Worm (Caenorhabditis elegans) whole organism, L4 larva: ENCODE data around the gene tag-244.
A peak's percentile ranks its signal among the peaks of the same experiment; 100 is the strongest.

ENCODE experiments used
- F10B5.3 ChIP-seq: sonication (generic microtip); optimal IDR thresholded peaks from 2 replicates; lab custom pipeline; 2016; ENCODE audit warnings: mild to moderate bottlenecking, missing genetic modification characterization, missing compliant biosample characterization
- F26F4.8 ChIP-seq: fragments of 200-800 bp; sonication (Bioruptor generic); conservative IDR thresholded peaks from 2 replicates; pipeline ENCODE4 v1.3.6; 2022; ENCODE audit warnings: missing genetic modification characterization, missing compliant biosample characterization
- R02D3.7 ChIP-seq: fragments of 150-350 bp; sonication (generic microtip); optimal IDR thresholded peaks from 3 replicates; lab custom pipeline; 2014; ENCODE audit warnings: missing biosample characterization, missing genetic modification characterization
- Y105C5A.15 ChIP-seq: fragments of 200-800 bp; sonication (Bioruptor generic); IDR thresholded peaks from 2 replicates; pipeline ENCODE4 v1.3.6; 2022; ENCODE audit warnings: missing genetic modification characterization, missing compliant biosample characterization
- Y75B8A.6 ChIP-seq: fragments of 200-800 bp; sonication (Bioruptor generic); IDR thresholded peaks from 2 replicates; pipeline ENCODE4 v1.3.6; 2022; ENCODE audit warnings: missing genetic modification reagents, missing genetic modification characterization, missing compliant biosample characterization
- ZK337.2 ChIP-seq: fragments of 200-800 bp; sonication (Bioruptor generic); IDR thresholded peaks from 2 replicates; pipeline ENCODE4 v1.3.6; 2022; ENCODE audit warnings: missing genetic modification reagents, missing genetic modification characterization, missing compliant biosample characterization
- ZK546.5 ChIP-seq, 2 experiments: sonication (generic microtip); optimal IDR thresholded peaks; 2 replicates each; lab custom pipeline; 2017; ENCODE audit warnings: missing biosample characterization in 2 of 2, missing genetic modification characterization in 2 of 2
- aha-1 ChIP-seq: fragments of 150-350 bp; peaks from one replicate; lab custom pipeline; 2014; ENCODE audit warnings: missing biosample characterization, missing genetic modification characterization
- ama-1 ChIP-seq: fragments of 150-350 bp; optimal IDR thresholded peaks from 2 replicates; lab custom pipeline; 2014; ENCODE audit warnings: inconsistent platforms, mixed read lengths
- arid-1 ChIP-seq: fragments of 200-800 bp; sonication (Bioruptor generic); conservative IDR thresholded peaks from 2 replicates; pipeline ENCODE4 v1.3.6; 2022; ENCODE audit warnings: missing genetic modification reagents, missing genetic modification characterization, missing compliant biosample characterization
- ceh-28 ChIP-seq: fragments of 150-350 bp; optimal IDR thresholded peaks from 2 replicates; lab custom pipeline; 2014; ENCODE audit warnings: missing biosample characterization, missing genetic modification reagents, missing genetic modification characterization
- ceh-32 ChIP-seq: sonication (generic microtip); optimal IDR thresholded peaks from 2 replicates; lab custom pipeline; 2016; ENCODE audit warnings: mild to moderate bottlenecking, missing genetic modification characterization, missing compliant biosample characterization; ENCODE audit not compliant: poor library complexity
- ceh-62 ChIP-seq: sonication (generic microtip); optimal IDR thresholded peaks from 2 replicates; lab custom pipeline; 2017; ENCODE audit warnings: missing biosample characterization, missing genetic modification characterization
- ceh-82 ChIP-seq: sonication (generic microtip); optimal IDR thresholded peaks from 2 replicates; lab custom pipeline; 2017; ENCODE audit warnings: missing biosample characterization, missing genetic modification characterization
- ces-1 ChIP-seq: fragments of 150-350 bp; sonication (generic microtip); optimal IDR thresholded peaks from 4 replicates; lab custom pipeline; 2014; ENCODE audit warnings: missing biosample characterization, missing genetic modification reagents, missing genetic modification characterization
- daf-16 ChIP-seq, 3 experiments: sonication (generic microtip); optimal IDR thresholded peaks; 2 replicates each; lab custom pipeline; 2016 to 2017; ENCODE audit warnings: missing genetic modification characterization in 3 of 3, missing genetic modification reagents in 3 of 3, mild to moderate bottlenecking in 2 of 3, missing compliant biosample characterization in 2 of 3, missing biosample characterization in 1 of 3, moderate library complexity in 1 of 3
- daf-19 ChIP-seq: fragments of 200-800 bp; sonication (Bioruptor generic); conservative IDR thresholded peaks from 2 replicates; pipeline ENCODE4 v1.3.6; 2022; ENCODE audit warnings: missing genetic modification characterization, missing compliant biosample characterization
- duxl-1 ChIP-seq: sonication (generic microtip); optimal IDR thresholded peaks from 2 replicates; lab custom pipeline; 2016; ENCODE audit warnings: mild to moderate bottlenecking, missing genetic modification characterization, moderate library complexity, missing compliant biosample characterization; ENCODE audit not compliant: poor library complexity
- fos-1 ChIP-seq: fragments of 150-350 bp; optimal IDR thresholded peaks from 2 replicates; lab custom pipeline; 2014; ENCODE audit warnings: missing biosample characterization, missing genetic modification characterization
- hif-1 ChIP-seq, 2 experiments: sonication (generic microtip); optimal IDR thresholded peaks; 2 replicates each; lab custom pipeline; 2016 to 2017; ENCODE audit warnings: missing compliant biosample characterization in 2 of 2, missing genetic modification characterization in 2 of 2, missing genetic modification reagents in 2 of 2, missing genotype in 2 of 2, mild to moderate bottlenecking in 1 of 2
- hlh-30 ChIP-seq: sonication (generic microtip); optimal IDR thresholded peaks from 2 replicates; lab custom pipeline; 2017; ENCODE audit warnings: antibody characterized with exemption, mild to moderate bottlenecking, missing genetic modification characterization, missing compliant biosample characterization; ENCODE audit not compliant: insufficient read depth
- jun-1 ChIP-seq: fragments of 150-350 bp; optimal IDR thresholded peaks from 2 replicates; lab custom pipeline; 2014; ENCODE audit warnings: missing biosample characterization, missing genetic modification reagents, missing genetic modification characterization
- lim-7 ChIP-seq: fragments of 200-800 bp; sonication (Bioruptor generic); IDR thresholded peaks from 2 replicates; pipeline ENCODE4 v1.3.6; 2022; ENCODE audit warnings: missing genetic modification characterization, missing compliant biosample characterization
- lin-15B ChIP-seq: fragments of 150-350 bp; sonication (generic microtip); optimal IDR thresholded peaks from 3 replicates; lab custom pipeline; 2014; ENCODE audit warnings: missing biosample characterization, missing genetic modification characterization
- lin-29 ChIP-seq: fragments of 200-800 bp; sonication (Bioruptor generic); IDR thresholded peaks from 2 replicates; pipeline ENCODE4 v1.3.6; 2022; ENCODE audit warnings: missing genetic modification reagents, missing genetic modification characterization, missing compliant biosample characterization
- lsy-2 ChIP-seq, 2 experiments: fragments of 150-350 bp in 1 of 2; sonication (generic microtip) in 1 of 2; optimal IDR thresholded peaks; 2 replicates each; lab custom pipeline; 2014 to 2017; ENCODE audit warnings: missing biosample characterization in 2 of 2, missing genetic modification characterization in 2 of 2
- madf-5 ChIP-seq, 2 experiments: fragments of 200-800 bp; sonication (Bioruptor generic); IDR thresholded peaks; 2 replicates each; pipeline ENCODE4 v1.3.6; 2022; ENCODE audit warnings: missing compliant biosample characterization in 2 of 2, missing genetic modification characterization in 2 of 2
- madf-9 ChIP-seq: fragments of 200-800 bp; sonication (Bioruptor generic); conservative IDR thresholded peaks from 2 replicates; pipeline ENCODE4 v1.3.6; 2022; ENCODE audit warnings: missing genetic modification reagents, missing genetic modification characterization, missing compliant biosample characterization
- mdt-29 ChIP-seq: fragments of 200-800 bp; sonication (Bioruptor generic); IDR thresholded peaks from 2 replicates; pipeline ENCODE4 v1.3.6; 2022; ENCODE audit warnings: missing genetic modification reagents, missing genetic modification characterization, missing compliant biosample characterization
- mep-1 ChIP-seq: fragments of 150-350 bp; sonication (generic microtip); optimal IDR thresholded peaks from 3 replicates; lab custom pipeline; 2014; ENCODE audit warnings: missing biosample characterization, missing genetic modification characterization
- mes-2 ChIP-seq: sonication (generic microtip); optimal IDR thresholded peaks from 2 replicates; lab custom pipeline; 2016; ENCODE audit warnings: missing genotype, mild to moderate bottlenecking, missing genetic modification characterization, missing compliant biosample characterization; ENCODE audit not compliant: poor library complexity, severe bottlenecking
- nhr-111 ChIP-seq: fragments of 200-800 bp; sonication (Bioruptor generic); optimal IDR thresholded peaks from 2 replicates; lab custom pipeline; 2018; ENCODE audit warnings: mild to moderate bottlenecking, missing genetic modification characterization, missing compliant biosample characterization
- nhr-237 ChIP-seq: sonication (generic microtip); optimal IDR thresholded peaks from 2 replicates; lab custom pipeline; 2017; ENCODE audit warnings: missing biosample characterization, missing genetic modification characterization
- nhr-25 ChIP-seq: sonication (generic microtip); optimal IDR thresholded peaks from 2 replicates; lab custom pipeline; 2017; ENCODE audit warnings: missing genetic modification characterization, mild to moderate bottlenecking, missing compliant biosample characterization, antibody characterized with exemption, moderate library complexity, borderline replicate concordance; ENCODE audit not compliant: insufficient read depth
- nhr-28 ChIP-seq: fragments of 150-350 bp; optimal IDR thresholded peaks from 2 replicates; lab custom pipeline; 2014; ENCODE audit warnings: missing biosample characterization, missing genetic modification characterization
- nhr-42 ChIP-seq: fragments of 200-800 bp; sonication (Bioruptor generic); IDR thresholded peaks from 2 replicates; pipeline ENCODE4 v1.3.6; 2022; ENCODE audit warnings: missing genetic modification characterization, missing compliant biosample characterization
- nhr-6 ChIP-seq: fragments of 150-350 bp; optimal IDR thresholded peaks from 2 replicates; lab custom pipeline; 2014; ENCODE audit warnings: missing biosample characterization, missing genetic modification characterization
- nhr-76 ChIP-seq: fragments of 150-350 bp; optimal IDR thresholded peaks from 2 replicates; lab custom pipeline; 2014; ENCODE audit warnings: missing biosample characterization, missing genetic modification characterization
- pha-4 ChIP-seq, 2 experiments: fragments of 150-350 bp in 1 of 2; fragments of 200-800 bp in 1 of 2; sonication (Bioruptor generic) in 1 of 2; IDR thresholded peaks in 1 of 2; optimal IDR thresholded peaks in 1 of 2; 2 replicates each; pipeline versions ENCODE4 v1.3.6 to Lab custom; 2014 to 2022; ENCODE audit warnings: missing genetic modification characterization in 2 of 2, missing genetic modification reagents in 2 of 2, missing biosample characterization in 1 of 2, missing compliant biosample characterization in 1 of 2
- pqm-1 ChIP-seq: sonication (generic microtip); optimal IDR thresholded peaks from 2 replicates; lab custom pipeline; 2017; ENCODE audit warnings: missing biosample characterization, missing genetic modification characterization
- set-16 ChIP-seq: fragments of 200-800 bp; sonication (Bioruptor generic); IDR thresholded peaks from 2 replicates; pipeline ENCODE4 v1.3.6; 2022; ENCODE audit warnings: missing genetic modification reagents, missing genetic modification characterization, missing compliant biosample characterization
- snpc-1.2 ChIP-seq: fragments of 200-800 bp; sonication (Bioruptor generic); IDR thresholded peaks from 2 replicates; pipeline ENCODE4 v1.3.6; 2022; ENCODE audit warnings: missing genetic modification reagents, missing genetic modification characterization, missing compliant biosample characterization
- snpc-4 ChIP-seq: fragments of 150-350 bp; optimal IDR thresholded peaks from 2 replicates; lab custom pipeline; 2014; ENCODE audit warnings: missing biosample characterization, missing genetic modification characterization
- spr-3 ChIP-seq: fragments of 200-800 bp; sonication (Bioruptor generic); optimal IDR thresholded peaks from 2 replicates; lab custom pipeline; 2018; ENCODE audit warnings: mild to moderate bottlenecking, missing genetic modification characterization, missing compliant biosample characterization
- tag-97 ChIP-seq: fragments of 200-800 bp; sonication (Bioruptor generic); IDR thresholded peaks from 2 replicates; pipeline ENCODE4 v1.3.6; 2022; ENCODE audit warnings: missing genetic modification characterization, missing compliant biosample characterization
- unc-62 ChIP-seq, 3 experiments: fragments of 150-350 bp in 1 of 3; sonication (generic microtip); optimal IDR thresholded peaks in 2 of 3; peaks in 1 of 3; 1 replicate in 1 of 3; 2 replicates in 2 of 3; lab custom pipeline; 2014 to 2017; ENCODE audit warnings: missing biosample characterization in 3 of 3, missing genetic modification characterization in 3 of 3, missing genetic modification reagents in 3 of 3, missing genotype in 1 of 3
- zip-11 ChIP-seq: fragments of 200-800 bp; sonication (Bioruptor generic); IDR thresholded peaks from 2 replicates; pipeline ENCODE4 v1.3.6; 2022; ENCODE audit warnings: missing genetic modification characterization, missing compliant biosample characterization
- zip-2 ChIP-seq: fragments of 150-350 bp; optimal IDR thresholded peaks from 2 replicates; lab custom pipeline; 2014; ENCODE audit warnings: missing biosample characterization, missing genetic modification characterization

Gene tag-244

DNA sequence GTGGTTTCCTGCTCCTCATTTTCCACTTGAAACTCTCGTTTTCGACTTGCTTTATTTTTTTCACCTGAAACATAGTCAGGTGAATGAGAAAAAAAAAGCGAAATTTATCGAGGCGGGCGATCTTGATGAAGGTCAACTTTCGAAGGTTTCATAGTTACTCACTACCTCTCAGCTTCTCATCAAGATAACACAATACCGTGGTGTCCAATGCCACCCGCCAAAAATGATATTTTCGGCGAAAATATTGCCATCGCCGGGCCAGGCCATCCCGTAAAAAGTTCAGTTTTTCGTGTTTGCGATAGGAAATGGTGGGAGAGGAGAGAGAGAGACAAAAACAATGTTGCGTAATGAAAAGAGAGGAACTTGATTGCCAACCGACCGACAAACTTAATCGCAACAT lies 3.5 kb upstream of the tag-244 start:
- TF ChIP-seq nhr-42 (GFP tag; lab: Robert Waterston, UW), result no peak
- TF ChIP-seq hif-1 (tag; optimal IDR thresholded peaks at IDR 0.05; lab: Kevin White, UChicago), result no peak
- TF ChIP-seq jun-1 (tag; lab: Kevin White, UChicago), result no peak
- TF ChIP-seq snpc-1.2 (GFP tag; lab: Robert Waterston, UW), result no peak
- no peak for TF ChIP-seq fos-1 (tag; lab: Kevin White, UChicago)
- TF ChIP-seq nhr-76 (tag; lab: Kevin White, UChicago), result no peak
- TF ChIP-seq ceh-62 (tag; lab: Kevin White, UChicago), result no peak
- TF ChIP-seq Y75B8A.6, result no peak
- no peak for TF ChIP-seq madf-5 (GFP tag; IDR thresholded peaks at IDR 0.05; lab: Robert Waterston, UW)
- TF ChIP-seq pha-4 (GFP tag; IDR thresholded peaks at IDR 0.05; lab: Robert Waterston, UW), result no peak
- no peak for TF ChIP-seq pha-4 (tag; optimal IDR thresholded peaks at IDR 0.05; lab: Kevin White, UChicago)
- no peak for TF ChIP-seq ceh-28 (tag; lab: Kevin White, UChicago)
- TF ChIP-seq unc-62 (GFP tag; optimal IDR thresholded peaks at IDR 0.05 in 1 of 2; lab: Kevin White, UChicago), result no peak
- no peak for TF ChIP-seq unc-62 (tag; optimal IDR thresholded peaks at IDR 0.05; lab: Kevin White, UChicago)
- TF ChIP-seq snpc-4, result no peak
- TF ChIP-seq set-16 (GFP tag; lab: Robert Waterston, UW), result no peak
- TF ChIP-seq mep-1 (tag; lab: Kevin White, UChicago), result no peak
- no peak for TF ChIP-seq ceh-32
- no peak for TF ChIP-seq pqm-1 (tag; lab: Kevin White, UChicago)
- TF ChIP-seq, all 104 proteins: peak for 0

ce11 chrIV:1548457-1548861 lies 2.2 kb upstream of the tag-244 start, which contains the start of gene col-107:
Gene col-107, plus strand, starts transcription at chrIV:1548721.
- TF ChIP-seq arid-1 (GFP tag; lab: Robert Waterston, UW), result 0 out of 2 replicates have a peak, but pooled peaks have one; percentile 11
- no peak for TF ChIP-seq F10B5.3
- TF ChIP-seq spr-3 (GFP tag; lab: Kevin White, UChicago), result no peak
- no peak for TF ChIP-seq set-16 (GFP tag; lab: Robert Waterston, UW)
- no peak for TF ChIP-seq daf-19
- TF ChIP-seq hlh-30 (tag; lab: Kevin White, UChicago), result no peak
- TF ChIP-seq nhr-6 (tag; lab: Kevin White, UChicago), result no peak
- TF ChIP-seq ces-1 (GFP tag; lab: Kevin White, UChicago), result no peak
- no peak for TF ChIP-seq snpc-4
- TF ChIP-seq ceh-82 (tag; lab: Kevin White, UChicago), result no peak
- TF ChIP-seq daf-16 (GFP tag; optimal IDR thresholded peaks at IDR 0.05; lab: Kevin White, UChicago), result no peak
- no peak for TF ChIP-seq daf-16 (tag; optimal IDR thresholded peaks at IDR 0.05; lab: Kevin White, UChicago)
- TF ChIP-seq duxl-1, result no peak
- TF ChIP-seq R02D3.7, result no peak
- peak; percentile 16 for TF ChIP-seq mes-2
- no peak for TF ChIP-seq unc-62 (GFP tag; optimal IDR thresholded peaks at IDR 0.05 in 1 of 2; lab: Kevin White, UChicago)
- TF ChIP-seq unc-62 (tag; optimal IDR thresholded peaks at IDR 0.05; lab: Kevin White, UChicago), result no peak
- TF ChIP-seq lin-29, result no peak
- TF ChIP-seq ZK546.5 (tag; optimal IDR thresholded peaks at IDR 0.05; lab: Kevin White, UChicago), result no peak
- TF ChIP-seq ZK337.2 (GFP tag; lab: Robert Waterston, UW), result no peak
- TF ChIP-seq mdt-29 (GFP tag; lab: Robert Waterston, UW), result no peak
- peak; percentile 1 for TF ChIP-seq nhr-25 (tag; lab: Kevin White, UChicago)
- TF ChIP-seq madf-9 (GFP tag; lab: Robert Waterston, UW), result no peak
- TF ChIP-seq Y105C5A.15 (GFP tag; lab: Robert Waterston, UW), result no peak
- 0 out of 2 replicates have a peak, but pooled peaks have one; percentile 9 for TF ChIP-seq F26F4.8 (GFP tag; lab: Robert Waterston, UW)
- TF ChIP-seq nhr-28 (tag; lab: Kevin White, UChicago), result no peak
- no peak for TF ChIP-seq zip-2 (tag; lab: Kevin White, UChicago)
- no peak for TF ChIP-seq Y75B8A.6
- no peak for TF ChIP-seq nhr-237
- peak; percentile 85 for TF ChIP-seq ama-1 (lab: Kevin White, UChicago)
- peak; percentile 70 for TF ChIP-seq aha-1 (tag; lab: Kevin White, UChicago)
- no peak for TF ChIP-seq tag-97 (GFP tag; lab: Robert Waterston, UW)
- TF ChIP-seq nhr-111 (GFP tag; lab: Kevin White, UChicago), result no peak
- TF ChIP-seq zip-11, result no peak
- TF ChIP-seq lim-7, result no peak
- no peak for TF ChIP-seq lsy-2 (tag; optimal IDR thresholded peaks at IDR 0.05; lab: Kevin White, UChicago)
- TF ChIP-seq lin-15B, result no peak
